Fruit fly (Drosophila melanogaster) whole organism, embryonic: ENCODE measurements around the gene Vav.
A peak's percentile ranks its signal among the peaks of the same experiment; 100 is the strongest.

Source experiments
- Ada2b ChIP-seq: fragments of 200-800 bp; sonication (Bioruptor generic); IDR thresholded peaks from 2 replicates; pipeline ENCODE4 v1.3.6; 2022; ENCODE audit warnings: missing biosample characterization, missing genetic modification characterization
- Antp ChIP-seq: fragments of 200-800 bp; sonication (Bioruptor generic); optimal IDR thresholded peaks from 3 replicates; lab custom pipeline; 2016; ENCODE audit warnings: missing biosample characterization, missing genetic modification characterization
- Bdp1 ChIP-seq: fragments of 200-800 bp; sonication (Bioruptor generic); optimal IDR thresholded peaks from 3 replicates; lab custom pipeline; 2016; ENCODE audit warnings: missing biosample characterization, missing genetic modification characterization
- CG10462 ChIP-seq: fragments of 200-800 bp; sonication (Bioruptor generic); optimal IDR thresholded peaks from 2 replicates; lab custom pipeline; 2016; ENCODE audit warnings: missing biosample characterization, missing genetic modification characterization
- CG10959 ChIP-seq: fragments of 200-800 bp; sonication (Bioruptor generic); IDR thresholded peaks from 2 replicates; pipeline ENCODE4 v1.3.6; 2022; ENCODE audit warnings: missing biosample characterization, missing genetic modification characterization
- CG15514 ChIP-seq: fragments of 200-800 bp; sonication (Bioruptor generic); optimal IDR thresholded peaks from 3 replicates; lab custom pipeline; 2017; ENCODE audit warnings: missing biosample characterization, missing genetic modification characterization, mild to moderate bottlenecking, moderate library complexity, missing genetic modification reagents
- CG17568 ChIP-seq: fragments of 200-800 bp; sonication (Bioruptor generic); optimal IDR thresholded peaks from 2 replicates; lab custom pipeline; 2018; ENCODE audit warnings: missing biosample characterization, mild to moderate bottlenecking, missing genetic modification characterization, moderate library complexity
- CG1792 ChIP-seq: fragments of 200-800 bp; sonication (Bioruptor generic); optimal IDR thresholded peaks from 2 replicates; lab custom pipeline; 2016; ENCODE audit warnings: missing biosample characterization, missing genetic modification characterization
- CG2199 ChIP-seq: fragments of 200-800 bp; sonication (Bioruptor generic); IDR thresholded peaks from 3 replicates; pipeline ENCODE4 v1.3.6; 2022; ENCODE audit warnings: missing biosample characterization, missing genetic modification characterization
- CG30431 ChIP-seq: fragments of 200-800 bp; sonication (Bioruptor generic); optimal IDR thresholded peaks from 2 replicates; lab custom pipeline; 2017; ENCODE audit warnings: missing biosample characterization, missing genetic modification characterization
- CG34224 ChIP-seq: fragments of 200-800 bp; sonication (Bioruptor generic); IDR thresholded peaks from 3 replicates; pipeline ENCODE4 v1.3.6; 2022; ENCODE audit warnings: missing biosample characterization, missing genetic modification characterization; ENCODE audit not compliant: partially characterized antibody
- CG3838 ChIP-seq: fragments of 200-800 bp; sonication (Bioruptor generic); optimal IDR thresholded peaks from 3 replicates; lab custom pipeline; 2016; ENCODE audit warnings: missing biosample characterization, missing genetic modification characterization
- CG5180 ChIP-seq: fragments of 200-800 bp; sonication (Bioruptor generic); optimal IDR thresholded peaks from 3 replicates; lab custom pipeline; 2017; ENCODE audit warnings: missing biosample characterization, missing genetic modification characterization, mild to moderate bottlenecking, moderate library complexity, missing genetic modification reagents
- CG6175 ChIP-seq: fragments of 200-800 bp; sonication (Bioruptor generic); IDR thresholded peaks from 3 replicates; pipeline ENCODE4 v1.3.6; 2022; ENCODE audit warnings: missing biosample characterization, missing genetic modification characterization
- CG6683 ChIP-seq: fragments of 200-800 bp; sonication (Bioruptor generic); optimal IDR thresholded peaks from 2 replicates; lab custom pipeline; 2017; ENCODE audit warnings: missing biosample characterization, mild to moderate bottlenecking, missing genetic modification characterization, missing genetic modification reagents
- CG6765 ChIP-seq: fragments of 200-800 bp; sonication (Bioruptor generic); optimal IDR thresholded peaks from 3 replicates; lab custom pipeline; 2017; ENCODE audit warnings: missing biosample characterization, mild to moderate bottlenecking, missing genetic modification characterization
- CG6854 ChIP-seq: fragments of 200-800 bp; sonication (Bioruptor generic); optimal IDR thresholded peaks from 3 replicates; lab custom pipeline; 2017; ENCODE audit warnings: missing biosample characterization, mild to moderate bottlenecking, missing genetic modification characterization
- CG8359 ChIP-seq: fragments of 200-800 bp; sonication (Bioruptor generic); optimal IDR thresholded peaks from 2 replicates; lab custom pipeline; 2017; ENCODE audit warnings: missing biosample characterization, mild to moderate bottlenecking, missing genetic modification characterization, borderline replicate concordance
- CG8388 ChIP-seq: fragments of 200-800 bp; sonication (Bioruptor generic); optimal IDR thresholded peaks from 2 replicates; lab custom pipeline; 2019; ENCODE audit warnings: missing biosample characterization, mild to moderate bottlenecking, missing genetic modification characterization, moderate library complexity
- CG8924 ChIP-seq: fragments of 200-800 bp; optimal IDR thresholded peaks from 3 replicates; lab custom pipeline; 2019; ENCODE audit warnings: missing biosample characterization, mild to moderate bottlenecking, missing genetic modification characterization, moderate library complexity
- CG9609 ChIP-seq: fragments of 200-800 bp; sonication (Bioruptor generic); optimal IDR thresholded peaks from 3 replicates; lab custom pipeline; 2016; ENCODE audit warnings: missing biosample characterization, missing genetic modification characterization
- CTCF ChIP-seq: fragments of 200-800 bp; sonication (Bioruptor generic); optimal IDR thresholded peaks from 2 replicates; lab custom pipeline; 2017; ENCODE audit warnings: missing biosample characterization, mild to moderate bottlenecking, missing genetic modification characterization, moderate library complexity
- Dref ChIP-seq: fragments of 200-800 bp; sonication (Bioruptor generic); IDR thresholded peaks from 2 replicates; pipeline ENCODE4 v1.3.6; 2022; ENCODE audit warnings: missing biosample characterization, missing genetic modification characterization
- H2.0 ChIP-seq: fragments of 200-800 bp; sonication (Bioruptor generic); IDR thresholded peaks from 2 replicates; pipeline ENCODE4 v1.3.6; 2022; ENCODE audit warnings: missing biosample characterization, missing genetic modification characterization
- HHEX ChIP-seq: fragments of 200-800 bp; sonication (Bioruptor generic); optimal IDR thresholded peaks from 3 replicates; lab custom pipeline; 2017; ENCODE audit warnings: missing biosample characterization, mild to moderate bottlenecking, missing genetic modification characterization, missing genetic modification reagents
- HLHmδ ChIP-seq: fragments of 200-800 bp; sonication (Bioruptor generic); optimal IDR thresholded peaks from 2 replicates; lab custom pipeline; 2018; ENCODE audit warnings: missing biosample characterization, mild to moderate bottlenecking, missing genetic modification characterization, moderate library complexity
- Kr ChIP-seq: fragments of 200-800 bp; sonication (Bioruptor generic); optimal IDR thresholded peaks from 2 replicates; lab custom pipeline; 2017; ENCODE audit warnings: missing biosample characterization, mild to moderate bottlenecking, missing genetic modification characterization
- Max ChIP-seq: fragments of 200-800 bp; sonication (Bioruptor generic); optimal IDR thresholded peaks from 2 replicates; lab custom pipeline; 2016; ENCODE audit warnings: missing biosample characterization, mild to moderate bottlenecking, missing genetic modification characterization
- Med ChIP-seq: fragments of 200-800 bp; sonication (Bioruptor generic); peaks from one replicate; lab custom pipeline; 2016; ENCODE audit warnings: missing biosample characterization, missing genetic modification characterization, mild to moderate bottlenecking, inconsistent platforms, moderate library complexity
- NK7.1 ChIP-seq: fragments of 200-800 bp; sonication (Bioruptor generic); optimal IDR thresholded peaks from 3 replicates; lab custom pipeline; 2016; ENCODE audit warnings: missing biosample characterization, missing genetic modification characterization
- Nf-YB ChIP-seq: fragments of 200-800 bp; sonication (Bioruptor generic); optimal IDR thresholded peaks from 3 replicates; lab custom pipeline; 2019; ENCODE audit warnings: missing biosample characterization, mild to moderate bottlenecking, missing genetic modification characterization, moderate library complexity
- Nf-YC ChIP-seq: fragments of 200-800 bp; optimal IDR thresholded peaks from 3 replicates; lab custom pipeline; 2019; ENCODE audit warnings: missing biosample characterization, mild to moderate bottlenecking, missing genetic modification characterization, moderate library complexity
- NfI ChIP-seq: fragments of 200-800 bp; sonication (Bioruptor generic); optimal IDR thresholded peaks from 3 replicates; lab custom pipeline; 2018; ENCODE audit warnings: missing biosample characterization, mild to moderate bottlenecking, missing genetic modification characterization, moderate library complexity
- Oaz ChIP-seq: fragments of 200-800 bp; sonication (Bioruptor generic); IDR thresholded peaks from 2 replicates; pipeline ENCODE4 v1.3.6; 2022; ENCODE audit warnings: missing biosample characterization, missing genetic modification characterization
- Pdp1 ChIP-seq, 2 experiments: fragments of 200-800 bp; sonication (Bioruptor generic); optimal IDR thresholded peaks; 3 replicates each; lab custom pipeline; 2016; ENCODE audit warnings: missing biosample characterization in 2 of 2, missing genetic modification characterization in 2 of 2, mild to moderate bottlenecking in 1 of 2, moderate library complexity in 1 of 2
- Vsx1 ChIP-seq: fragments of 200-800 bp; sonication (Bioruptor generic); optimal IDR thresholded peaks from 2 replicates; lab custom pipeline; 2017; ENCODE audit warnings: missing biosample characterization, mild to moderate bottlenecking, missing genetic modification characterization, missing genetic modification reagents
- ac ChIP-seq: fragments of 200-800 bp; sonication (Bioruptor generic); optimal IDR thresholded peaks from 3 replicates; lab custom pipeline; 2017; ENCODE audit warnings: missing biosample characterization, mild to moderate bottlenecking, missing genetic modification characterization
- al ChIP-seq: fragments of 200-800 bp; sonication (Bioruptor generic); IDR thresholded peaks from 2 replicates; pipeline ENCODE4 v1.3.6; 2022; ENCODE audit warnings: missing biosample characterization, missing genetic modification characterization
- bowl ChIP-seq: fragments of 200-800 bp; sonication (Bioruptor generic); IDR thresholded peaks from 2 replicates; pipeline ENCODE4 v1.3.6; 2022; ENCODE audit warnings: missing biosample characterization, missing genetic modification characterization
- gro ChIP-seq: fragments of 200-800 bp; sonication (Bioruptor generic); optimal IDR thresholded peaks from 2 replicates; lab custom pipeline; 2016; ENCODE audit warnings: missing biosample characterization, missing genetic modification characterization
- insv ChIP-seq, 2 experiments: fragments of 200-800 bp; sonication (Bioruptor generic); optimal IDR thresholded peaks; 3 replicates each; lab custom pipeline; 2016 to 2018; ENCODE audit warnings: missing biosample characterization in 2 of 2, missing genetic modification characterization in 2 of 2
- luna ChIP-seq: fragments of 200-800 bp; sonication (Bioruptor generic); optimal IDR thresholded peaks from 2 replicates; lab custom pipeline; 2016; ENCODE audit warnings: missing biosample characterization, missing genetic modification characterization
- mam ChIP-seq: fragments of 200-800 bp; sonication (Bioruptor generic); optimal IDR thresholded peaks from 3 replicates; lab custom pipeline; 2016; ENCODE audit warnings: missing biosample characterization, missing genetic modification characterization
- mld ChIP-seq: fragments of 200-800 bp; sonication (Bioruptor generic); IDR thresholded peaks from 3 replicates; pipeline ENCODE4 v1.3.6; 2022; ENCODE audit warnings: missing biosample characterization, missing genetic modification characterization; ENCODE audit not compliant: partially characterized antibody
- pan ChIP-seq, 4 experiments: fragments of >200 bp in 3 of 4; fragments of 200-800 bp in 1 of 4; sonication (Bioruptor generic) in 1 of 4; optimal IDR thresholded peaks in 3 of 4; IDR thresholded peaks in 1 of 4; 2 replicates each; pipeline versions ENCODE4 v1.3.6 to Lab custom; 2017 to 2022; ENCODE audit warnings: missing biosample characterization in 2 of 4, missing genetic modification characterization in 2 of 4, mixed read lengths in 1 of 4
- slbo ChIP-seq: fragments of 200-800 bp; sonication (Bioruptor generic); IDR thresholded peaks from 2 replicates; pipeline ENCODE4 v1.3.6; 2022; ENCODE audit warnings: missing biosample characterization, missing genetic modification characterization
- slou ChIP-seq: fragments of 200-800 bp; sonication (Bioruptor generic); optimal IDR thresholded peaks from 3 replicates; lab custom pipeline; 2016; ENCODE audit warnings: missing biosample characterization, missing genetic modification characterization
- stwl ChIP-seq: fragments of 200-800 bp; sonication (Bioruptor generic); optimal IDR thresholded peaks from 3 replicates; lab custom pipeline; 2018; ENCODE audit warnings: missing biosample characterization, mild to moderate bottlenecking, missing genetic modification characterization, moderate library complexity
- vfl ChIP-seq: fragments of 200-800 bp; sonication (Bioruptor generic); optimal IDR thresholded peaks from 2 replicates; lab custom pipeline; 2016; ENCODE audit warnings: missing biosample characterization, missing genetic modification characterization

Vav gene

dm6 chrX:19289318-19289970 lies 27.8 kb downstream of the Vav start (continued):
- TF ChIP-seq CG6854 (peak; percentile 5), CG1792 (GFP tag; lab: Kevin White, UChicago) (peak; percentile 82), Pdp1 (GFP tag; optimal IDR thresholded peaks at IDR 0.05; lab: Kevin White, UChicago) (peak; percentile 83 to 88), CG17568 (GFP tag; lab: Kevin White, UChicago) (peak; percentile 79), HHEX (GFP tag; lab: Kevin White, UChicago) (peak; percentile 82), stwl (tag; lab: Kevin White, UChicago) (no peak), CG10959 (GFP tag; lab: Robert Waterston, UW) (peak; percentile 73), CG10462 (GFP tag; lab: Kevin White, UChicago) (peak; percentile 82), Ada2b (GFP tag; lab: Robert Waterston, UW) (peak; percentile 94), Dref (GFP tag; lab: Robert Waterston, UW) (no peak), vfl (GFP tag; lab: Kevin White, UChicago) (peak; percentile 41), mam (GFP tag; lab: Kevin White, UChicago) (peak; percentile 82), CG6175 (GFP tag; lab: Robert Waterston, UW) (peak; percentile 66; the same call in 1 of the 3 replicates), CG5180 (GFP tag; lab: Kevin White, UChicago) (peak; percentile 77), CG8359 (GFP tag; lab: Kevin White, UChicago) (peak; percentile 72), CG9609 (GFP tag; lab: Kevin White, UChicago) (peak; percentile 85), CG3838 (GFP tag; lab: Kevin White, UChicago) (peak; percentile 53), CTCF (GFP tag; lab: Kevin White, UChicago) (peak; percentile 57), luna (GFP tag; lab: Kevin White, UChicago) (no peak), ac (GFP tag; lab: Kevin White, UChicago) (peak; percentile 25), NK7.1 (GFP tag; lab: Kevin White, UChicago) (peak; percentile 61), bowl (GFP tag; lab: Robert Waterston, UW) (peak; percentile 90), slou (GFP tag; lab: Kevin White, UChicago) (peak; percentile 70), CG6765 (GFP tag; lab: Kevin White, UChicago) (peak; percentile 64), Antp (GFP tag; lab: Kevin White, UChicago) (peak; percentile 87), pan (optimal IDR thresholded peaks at IDR 0.05; lab: Kevin White, UChicago) (no peak), pan (GFP tag; optimal IDR thresholded peaks at IDR 0.05 in 1 of 2, IDR thresholded peaks at IDR 0.05 in 1 of 2) (peak in 1 of 2 experiments; percentile 95), CG8388 (peak; percentile 86), CG34224 (GFP tag; lab: Robert Waterston, UW) (no peak), slbo (peak; percentile 90), NfI (GFP tag; lab: Kevin White, UChicago) (peak; percentile 87), al (GFP tag; lab: Robert Waterston, UW) (peak; percentile 66), Kr (GFP tag; lab: Kevin White, UChicago) (no peak), Vsx1 (GFP tag; lab: Kevin White, UChicago) (peak; percentile 71), CG15514 (GFP tag; lab: Kevin White, UChicago) (peak; percentile 56), HLHmδ (GFP tag; lab: Kevin White, UChicago) (no peak), Nf-YB (peak; percentile 70), Med (GFP tag; lab: Kevin White, UChicago) (peak; percentile 98), Oaz (GFP tag; lab: Robert Waterston, UW) (peak; percentile 89), CG2199 (GFP tag; lab: Robert Waterston, UW) (peak; percentile 92; the same call in 2 of the 3 replicates), Max (peak; percentile 77), CG30431 (peak; percentile 83), Nf-YC (peak; percentile 79), insv (GFP tag; optimal IDR thresholded peaks at IDR 0.05; lab: Kevin White, UChicago) (peak in 1 of 2 experiments; percentile 6), CG8924 (tag; lab: Kevin White, UChicago) (peak; percentile 87), H2.0 (peak; percentile 94), mld (GFP tag; lab: Robert Waterston, UW) (no peak), CG6683 (GFP tag; lab: Kevin White, UChicago) (peak; percentile 53), gro (GFP tag; lab: Kevin White, UChicago) (peak; percentile 58), Bdp1 (peak; percentile 71)
